Worm (Caenorhabditis elegans) whole organism, L4 larva: ENCODE data around the gene qns-1.

Source experiments
- D1046.2 ChIP-seq: fragments of 200-800 bp; sonication (Bioruptor generic); IDR thresholded peaks from 2 replicates; pipeline ENCODE4 v1.3.6; 2022; ENCODE audit warnings: missing genetic modification characterization, missing compliant biosample characterization
- F10B5.3 ChIP-seq: sonication (generic microtip); optimal IDR thresholded peaks from 2 replicates; lab custom pipeline; 2016; ENCODE audit warnings: mild to moderate bottlenecking, missing genetic modification characterization, missing compliant biosample characterization
- F26F4.8 ChIP-seq: fragments of 200-800 bp; sonication (Bioruptor generic); conservative IDR thresholded peaks from 2 replicates; pipeline ENCODE4 v1.3.6; 2022; ENCODE audit warnings: missing genetic modification characterization, missing compliant biosample characterization
- R02D3.7 ChIP-seq: fragments of 150-350 bp; sonication (generic microtip); optimal IDR thresholded peaks from 3 replicates; lab custom pipeline; 2014; ENCODE audit warnings: missing biosample characterization, missing genetic modification characterization
- Y105C5A.15 ChIP-seq: fragments of 200-800 bp; sonication (Bioruptor generic); IDR thresholded peaks from 2 replicates; pipeline ENCODE4 v1.3.6; 2022; ENCODE audit warnings: missing genetic modification characterization, missing compliant biosample characterization
- Y75B8A.6 ChIP-seq: fragments of 200-800 bp; sonication (Bioruptor generic); IDR thresholded peaks from 2 replicates; pipeline ENCODE4 v1.3.6; 2022; ENCODE audit warnings: missing genetic modification reagents, missing genetic modification characterization, missing compliant biosample characterization
- ZK337.2 ChIP-seq: fragments of 200-800 bp; sonication (Bioruptor generic); IDR thresholded peaks from 2 replicates; pipeline ENCODE4 v1.3.6; 2022; ENCODE audit warnings: missing genetic modification reagents, missing genetic modification characterization, missing compliant biosample characterization
- aha-1 ChIP-seq: fragments of 150-350 bp; peaks from one replicate; lab custom pipeline; 2014; ENCODE audit warnings: missing biosample characterization, missing genetic modification characterization
- arid-1 ChIP-seq: fragments of 200-800 bp; sonication (Bioruptor generic); conservative IDR thresholded peaks from 2 replicates; pipeline ENCODE4 v1.3.6; 2022; ENCODE audit warnings: missing genetic modification reagents, missing genetic modification characterization, missing compliant biosample characterization
- attf-4 ChIP-seq: sonication (generic microtip); optimal IDR thresholded peaks from 3 replicates; lab custom pipeline; 2017; ENCODE audit warnings: missing biosample characterization, missing genetic modification characterization
- ceh-20 ChIP-seq: fragments of 200-800 bp; sonication (Bioruptor generic); IDR thresholded peaks from 2 replicates; pipeline ENCODE4 v1.3.6; 2022; ENCODE audit warnings: missing genetic modification reagents, missing genetic modification characterization, missing compliant biosample characterization
- ceh-44 ChIP-seq: fragments of 200-800 bp; sonication (Bioruptor generic); IDR thresholded peaks from 2 replicates; pipeline ENCODE4 v1.3.6; 2022; ENCODE audit warnings: missing genetic modification reagents, missing genetic modification characterization, missing compliant biosample characterization
- ceh-62 ChIP-seq: sonication (generic microtip); optimal IDR thresholded peaks from 2 replicates; lab custom pipeline; 2017; ENCODE audit warnings: missing biosample characterization, missing genetic modification characterization
- cey-2 ChIP-seq: sonication (generic microtip); optimal IDR thresholded peaks from 3 replicates; lab custom pipeline; 2017; ENCODE audit warnings: missing genetic modification characterization, mild to moderate bottlenecking, missing compliant biosample characterization, antibody characterized with exemption, borderline replicate concordance; ENCODE audit not compliant: insufficient read depth
- ctbp-1 ChIP-seq: fragments of 200-800 bp; sonication (Bioruptor generic); IDR thresholded peaks from 2 replicates; pipeline ENCODE4 v1.3.6; 2022; ENCODE audit warnings: missing genetic modification reagents, missing genetic modification characterization, missing compliant biosample characterization
- daf-19 ChIP-seq: fragments of 200-800 bp; sonication (Bioruptor generic); conservative IDR thresholded peaks from 2 replicates; pipeline ENCODE4 v1.3.6; 2022; ENCODE audit warnings: missing genetic modification characterization, missing compliant biosample characterization
- dmd-9 ChIP-seq: fragments of 200-800 bp; sonication (Bioruptor generic); IDR thresholded peaks from 2 replicates; pipeline ENCODE4 v1.3.6; 2022; ENCODE audit warnings: missing genetic modification reagents, missing genetic modification characterization, missing compliant biosample characterization
- dve-1 ChIP-seq: sonication (generic microtip); optimal IDR thresholded peaks from 2 replicates; lab custom pipeline; 2017; ENCODE audit warnings: antibody characterized with exemption, mild to moderate bottlenecking, missing genetic modification characterization, missing compliant biosample characterization; ENCODE audit not compliant: insufficient read depth
- egl-43 ChIP-seq: fragments of 200-800 bp; sonication (Bioruptor generic); IDR thresholded peaks from 2 replicates; pipeline ENCODE4 v1.3.6; 2022; ENCODE audit warnings: missing genetic modification reagents, missing genetic modification characterization, missing compliant biosample characterization
- fkh-10 ChIP-seq: fragments of 150-350 bp; optimal IDR thresholded peaks from 2 replicates; lab custom pipeline; 2014; ENCODE audit warnings: missing biosample characterization, missing genetic modification reagents, missing genetic modification characterization
- hif-1 ChIP-seq, 2 experiments: sonication (generic microtip); optimal IDR thresholded peaks; 2 replicates each; lab custom pipeline; 2016 to 2017; ENCODE audit warnings: missing compliant biosample characterization in 2 of 2, missing genetic modification characterization in 2 of 2, missing genetic modification reagents in 2 of 2, missing genotype in 2 of 2, mild to moderate bottlenecking in 1 of 2
- hlh-11 ChIP-seq: fragments of 200-800 bp; sonication (Bioruptor generic); optimal IDR thresholded peaks from 2 replicates; lab custom pipeline; 2018; ENCODE audit warnings: mild to moderate bottlenecking, missing genetic modification characterization, missing compliant biosample characterization
- hlh-30 ChIP-seq: sonication (generic microtip); optimal IDR thresholded peaks from 2 replicates; lab custom pipeline; 2017; ENCODE audit warnings: antibody characterized with exemption, mild to moderate bottlenecking, missing genetic modification characterization, missing compliant biosample characterization; ENCODE audit not compliant: insufficient read depth
- hmg-1.1 ChIP-seq: fragments of 200-800 bp; sonication (Bioruptor generic); IDR thresholded peaks from 2 replicates; pipeline ENCODE4 v1.3.6; 2022; ENCODE audit warnings: missing genetic modification reagents, missing genetic modification characterization, missing compliant biosample characterization
- jun-1 ChIP-seq: fragments of 150-350 bp; optimal IDR thresholded peaks from 2 replicates; lab custom pipeline; 2014; ENCODE audit warnings: missing biosample characterization, missing genetic modification reagents, missing genetic modification characterization
- lim-7 ChIP-seq: fragments of 200-800 bp; sonication (Bioruptor generic); IDR thresholded peaks from 2 replicates; pipeline ENCODE4 v1.3.6; 2022; ENCODE audit warnings: missing genetic modification characterization, missing compliant biosample characterization
- lin-15B ChIP-seq: fragments of 150-350 bp; sonication (generic microtip); optimal IDR thresholded peaks from 3 replicates; lab custom pipeline; 2014; ENCODE audit warnings: missing biosample characterization, missing genetic modification characterization
- lin-39 ChIP-seq: fragments of 150-350 bp; optimal IDR thresholded peaks from 2 replicates; lab custom pipeline; 2014; ENCODE audit warnings: missing biosample characterization, missing genetic modification reagents, missing genetic modification characterization
- lsy-2 ChIP-seq, 2 experiments: fragments of 150-350 bp in 1 of 2; sonication (generic microtip) in 1 of 2; optimal IDR thresholded peaks; 2 replicates each; lab custom pipeline; 2014 to 2017; ENCODE audit warnings: missing biosample characterization in 2 of 2, missing genetic modification characterization in 2 of 2
- madf-5 ChIP-seq, 2 experiments: fragments of 200-800 bp; sonication (Bioruptor generic); IDR thresholded peaks; 2 replicates each; pipeline ENCODE4 v1.3.6; 2022; ENCODE audit warnings: missing compliant biosample characterization in 2 of 2, missing genetic modification characterization in 2 of 2
- mdt-29 ChIP-seq: fragments of 200-800 bp; sonication (Bioruptor generic); IDR thresholded peaks from 2 replicates; pipeline ENCODE4 v1.3.6; 2022; ENCODE audit warnings: missing genetic modification reagents, missing genetic modification characterization, missing compliant biosample characterization
- mep-1 ChIP-seq: fragments of 150-350 bp; sonication (generic microtip); optimal IDR thresholded peaks from 3 replicates; lab custom pipeline; 2014; ENCODE audit warnings: missing biosample characterization, missing genetic modification characterization
- mes-2 ChIP-seq: sonication (generic microtip); optimal IDR thresholded peaks from 2 replicates; lab custom pipeline; 2016; ENCODE audit warnings: missing genotype, mild to moderate bottlenecking, missing genetic modification characterization, missing compliant biosample characterization; ENCODE audit not compliant: poor library complexity, severe bottlenecking
- nhr-102 ChIP-seq: sonication (generic microtip); optimal IDR thresholded peaks from 2 replicates; lab custom pipeline; 2016; ENCODE audit warnings: mild to moderate bottlenecking, missing genetic modification characterization, moderate library complexity, missing compliant biosample characterization
- nhr-48 ChIP-seq: sonication (generic microtip); optimal IDR thresholded peaks from 2 replicates; lab custom pipeline; 2016; ENCODE audit warnings: mild to moderate bottlenecking, missing genetic modification characterization, missing compliant biosample characterization
- nhr-6 ChIP-seq: fragments of 150-350 bp; optimal IDR thresholded peaks from 2 replicates; lab custom pipeline; 2014; ENCODE audit warnings: missing biosample characterization, missing genetic modification characterization
- rbr-2 ChIP-seq: sonication (generic microtip); optimal IDR thresholded peaks from 2 replicates; lab custom pipeline; 2016; ENCODE audit warnings: missing genotype, missing genetic modification characterization, missing compliant biosample characterization
- sdz-12 ChIP-seq: fragments of 200-800 bp; sonication (Bioruptor generic); optimal IDR thresholded peaks from 2 replicates; lab custom pipeline; 2018; ENCODE audit warnings: mild to moderate bottlenecking, missing genetic modification characterization, missing compliant biosample characterization
- set-16 ChIP-seq: fragments of 200-800 bp; sonication (Bioruptor generic); IDR thresholded peaks from 2 replicates; pipeline ENCODE4 v1.3.6; 2022; ENCODE audit warnings: missing genetic modification reagents, missing genetic modification characterization, missing compliant biosample characterization
- snpc-1.2 ChIP-seq: fragments of 200-800 bp; sonication (Bioruptor generic); IDR thresholded peaks from 2 replicates; pipeline ENCODE4 v1.3.6; 2022; ENCODE audit warnings: missing genetic modification reagents, missing genetic modification characterization, missing compliant biosample characterization
- tra-1 ChIP-seq: fragments of 200-800 bp; sonication (Bioruptor generic); IDR thresholded peaks from 2 replicates; pipeline ENCODE4 v1.3.6; 2022; ENCODE audit warnings: missing genetic modification reagents, missing genetic modification characterization, missing compliant biosample characterization
- unc-130 ChIP-seq: sonication (generic microtip); optimal IDR thresholded peaks from 2 replicates; lab custom pipeline; 2016; ENCODE audit warnings: missing genetic modification reagents, missing genetic modification characterization, missing compliant biosample characterization
- unc-39 ChIP-seq: sonication (generic microtip); optimal IDR thresholded peaks from 2 replicates; lab custom pipeline; 2017; ENCODE audit warnings: missing biosample characterization, missing genetic modification characterization
- unc-62 ChIP-seq, 3 experiments: fragments of 150-350 bp in 1 of 3; sonication (generic microtip); optimal IDR thresholded peaks in 2 of 3; peaks in 1 of 3; 1 replicate in 1 of 3; 2 replicates in 2 of 3; lab custom pipeline; 2014 to 2017; ENCODE audit warnings: missing biosample characterization in 3 of 3, missing genetic modification characterization in 3 of 3, missing genetic modification reagents in 3 of 3, missing genotype in 1 of 3
- zip-2 ChIP-seq: fragments of 150-350 bp; optimal IDR thresholded peaks from 2 replicates; lab custom pipeline; 2014; ENCODE audit warnings: missing biosample characterization, missing genetic modification characterization
- ztf-7 ChIP-seq: fragments of 150-350 bp; optimal IDR thresholded peaks from 2 replicates; lab custom pipeline; 2014; ENCODE audit warnings: missing biosample characterization, missing genetic modification characterization

Gene qns-1

ce11 chrIV:10190586-10190985, 28.5 kb downstream of the qns-1 start (continued):
- TF ChIP-seq Y105C5A.15 (GFP tag; lab: Robert Waterston, UW) (no peak), madf-5 (GFP tag; IDR thresholded peaks at IDR 0.05; lab: Robert Waterston, UW) (no peak), hlh-11 (tag; lab: Kevin White, UChicago) (no peak), mep-1 (no peak), lin-39 (tag; lab: Kevin White, UChicago) (no peak), attf-4 (tag; lab: Kevin White, UChicago) (no peak)
- TF ChIP-seq, all 104 proteins: peak for 0

ce11 chrIV:10188505-10188904, 30.6 kb downstream of the qns-1 start:
- no peak for TF ChIP-seq arid-1 (GFP tag; lab: Robert Waterston, UW)
- no peak for TF ChIP-seq Y75B8A.6
- TF ChIP-seq nhr-102 (tag; lab: Kevin White, UChicago), result no peak
- no peak for TF ChIP-seq ZK337.2 (GFP tag; lab: Robert Waterston, UW)
- TF ChIP-seq mdt-29, result no peak
- peak; percentile 44 for TF ChIP-seq fkh-10 (GFP tag; lab: Kevin White, UChicago)
- TF ChIP-seq dmd-9 (GFP tag; lab: Robert Waterston, UW), result no peak

ce11 chrIV:10180133-10180749, 38.9 kb downstream of the qns-1 start, which contains the start of gene gta-1:
Gene gta-1 (plus strand): TSS chrIV:10180660.
- TF ChIP-seq aha-1 (tag; lab: Kevin White, UChicago), result peak; percentile 66
- TF ChIP-seq dve-1 (tag; lab: Kevin White, UChicago), result peak; percentile 2
- no peak for TF ChIP-seq unc-62 (GFP tag; optimal IDR thresholded peaks at IDR 0.05 in 1 of 2; lab: Kevin White, UChicago)
- TF ChIP-seq unc-62 (tag; optimal IDR thresholded peaks at IDR 0.05; lab: Kevin White, UChicago), result no peak
- TF ChIP-seq F10B5.3, result no peak
- no peak for TF ChIP-seq tra-1
- TF ChIP-seq F26F4.8 (GFP tag; lab: Robert Waterston, UW), result no peak
- TF ChIP-seq snpc-1.2 (GFP tag; lab: Robert Waterston, UW), result no peak
- TF ChIP-seq ceh-44, result no peak
- TF ChIP-seq lin-15B (tag; lab: Kevin White, UChicago), result no peak
- no peak for TF ChIP-seq ceh-20
- peak; percentile 51 for TF ChIP-seq hlh-30
- TF ChIP-seq jun-1, result no peak
- TF ChIP-seq rbr-2 (tag; lab: Kevin White, UChicago), result no peak
- TF ChIP-seq nhr-48 (tag; lab: Kevin White, UChicago), result no peak
- no peak for TF ChIP-seq cey-2 (tag; lab: Kevin White, UChicago)
- no peak for TF ChIP-seq ztf-7 (tag; lab: Kevin White, UChicago)
- TF ChIP-seq ceh-62 (tag; lab: Kevin White, UChicago), result no peak
- TF ChIP-seq nhr-6, result no peak
- no peak for TF ChIP-seq unc-39
- peak; percentile 33; the same call in 1 of the 2 replicates for TF ChIP-seq hmg-1.1 (GFP tag; lab: Robert Waterston, UW)
- TF ChIP-seq set-16 (GFP tag; lab: Robert Waterston, UW), result no peak
- TF ChIP-seq unc-130 (GFP tag; lab: Kevin White, UChicago), result no peak
- TF ChIP-seq R02D3.7 (tag; lab: Kevin White, UChicago), result no peak
- TF ChIP-seq fkh-10 (GFP tag; lab: Kevin White, UChicago), result peak; percentile 16
- no peak for TF ChIP-seq sdz-12 (GFP tag; lab: Kevin White, UChicago)
- TF ChIP-seq hif-1 (tag; optimal IDR thresholded peaks at IDR 0.05; lab: Kevin White, UChicago), result no peak
- no peak for TF ChIP-seq D1046.2
- peak; percentile 44 for TF ChIP-seq zip-2 (tag; lab: Kevin White, UChicago)
- no peak for TF ChIP-seq ctbp-1 (GFP tag; lab: Robert Waterston, UW)
- no peak for TF ChIP-seq lim-7 (GFP tag; lab: Robert Waterston, UW)
- no peak for TF ChIP-seq egl-43 (GFP tag; lab: Robert Waterston, UW)
- TF ChIP-seq attf-4 (tag; lab: Kevin White, UChicago), result no peak
- peak; percentile 5 for TF ChIP-seq mes-2
- peak in 1 of 2 experiments; percentile 25 for TF ChIP-seq lsy-2 (tag; optimal IDR thresholded peaks at IDR 0.05; lab: Kevin White, UChicago)
- no peak for TF ChIP-seq arid-1 (GFP tag; lab: Robert Waterston, UW)
- no peak for TF ChIP-seq lin-39 (tag; lab: Kevin White, UChicago)
- no peak for TF ChIP-seq daf-19 (GFP tag; lab: Robert Waterston, UW)
- TF ChIP-seq hlh-11 (tag; lab: Kevin White, UChicago), result peak; percentile 30
